Worm (Caenorhabditis elegans) whole organism, mixed stage, embryonic: ENCODE data around the gene F21F8.5.

ENCODE experiments used
- bed-3 ChIP-seq: fragments of 200-800 bp; sonication (Bioruptor generic); optimal IDR thresholded peaks from 3 replicates; lab custom pipeline; 2018; ENCODE audit warnings: mild to moderate bottlenecking, missing genetic modification characterization, moderate library complexity, missing compliant biosample characterization
- blmp-1 ChIP-seq: fragments of 150-350 bp; optimal IDR thresholded peaks from 2 replicates; lab custom pipeline; 2014; ENCODE audit warnings: missing biosample characterization, missing genetic modification characterization
- ceh-39 ChIP-seq: fragments of 150-350 bp; optimal IDR thresholded peaks from 2 replicates; lab custom pipeline; 2014; ENCODE audit warnings: missing biosample characterization, missing genetic modification characterization
- ceh-43 ChIP-seq: fragments of 200-800 bp; sonication (Bioruptor generic); optimal IDR thresholded peaks from 2 replicates; lab custom pipeline; 2018; ENCODE audit warnings: mild to moderate bottlenecking, missing genetic modification characterization, moderate library complexity, missing compliant biosample characterization
- ceh-83 ChIP-seq: fragments of 200-800 bp; sonication (Bioruptor generic); optimal IDR thresholded peaks from 2 replicates; lab custom pipeline; 2018; ENCODE audit warnings: mild to moderate bottlenecking, missing genetic modification characterization, missing compliant biosample characterization
- cnd-1 ChIP-seq: fragments of 200-800 bp; sonication (Bioruptor generic); optimal IDR thresholded peaks from 2 replicates; lab custom pipeline; 2018; ENCODE audit warnings: mild to moderate bottlenecking, missing genetic modification characterization, missing compliant biosample characterization
- drap-1 ChIP-seq: fragments of 200-800 bp; sonication (Bioruptor generic); optimal IDR thresholded peaks from 3 replicates; lab custom pipeline; 2018; ENCODE audit warnings: mild to moderate bottlenecking, missing genetic modification characterization, missing compliant biosample characterization
- elt-3 ChIP-seq: fragments of 150-350 bp; optimal IDR thresholded peaks from 2 replicates; lab custom pipeline; 2014; ENCODE audit warnings: missing biosample characterization, missing genetic modification characterization
- ham-2 ChIP-seq: fragments of 200-800 bp; sonication (Bioruptor generic); optimal IDR thresholded peaks from 2 replicates; lab custom pipeline; 2018; ENCODE audit warnings: mild to moderate bottlenecking, missing genetic modification characterization, missing compliant biosample characterization
- lin-13 ChIP-seq: fragments of 150-350 bp; optimal IDR thresholded peaks from 2 replicates; lab custom pipeline; 2014; ENCODE audit warnings: missing biosample characterization, missing genetic modification characterization
- lin-32 ChIP-seq: fragments of 200-800 bp; sonication (Bioruptor generic); optimal IDR thresholded peaks from 2 replicates; lab custom pipeline; 2018; ENCODE audit warnings: mild to moderate bottlenecking, missing genetic modification characterization, missing compliant biosample characterization
- lsy-2 ChIP-seq: fragments of 150-350 bp; optimal IDR thresholded peaks from 2 replicates; lab custom pipeline; 2014; ENCODE audit warnings: missing biosample characterization, missing genetic modification characterization
- mep-1 ChIP-seq: fragments of 150-350 bp; optimal IDR thresholded peaks from 2 replicates; lab custom pipeline; 2017; ENCODE audit warnings: missing biosample characterization, missing genetic modification reagents, missing genetic modification characterization, inconsistent platforms
- mls-2 ChIP-seq: sonication (generic microtip); optimal IDR thresholded peaks from 2 replicates; lab custom pipeline; 2016; ENCODE audit warnings: mild to moderate bottlenecking, missing genetic modification characterization, moderate library complexity, missing compliant biosample characterization
- nhr-12 ChIP-seq: fragments of 150-350 bp; optimal IDR thresholded peaks from 2 replicates; lab custom pipeline; 2014; ENCODE audit warnings: missing biosample characterization, missing genetic modification characterization
- nhr-237 ChIP-seq: fragments of 150-350 bp; optimal IDR thresholded peaks from 2 replicates; lab custom pipeline; 2014; ENCODE audit warnings: missing biosample characterization, missing genetic modification characterization
- nhr-28 ChIP-seq: fragments of 150-350 bp; optimal IDR thresholded peaks from 2 replicates; lab custom pipeline; 2014; ENCODE audit warnings: missing biosample characterization, missing genetic modification characterization
- pha-4 ChIP-seq: fragments of 150-350 bp; optimal IDR thresholded peaks from 2 replicates; lab custom pipeline; 2018; ENCODE audit warnings: missing biosample characterization, missing genetic modification reagents, missing genetic modification characterization
- snpc-4 ChIP-seq: fragments of 150-350 bp; optimal IDR thresholded peaks from 2 replicates; lab custom pipeline; 2014; ENCODE audit warnings: missing biosample characterization, missing genetic modification characterization
- tbx-8 ChIP-seq: fragments of 200-800 bp; sonication (Bioruptor generic); optimal IDR thresholded peaks from 2 replicates; lab custom pipeline; 2018; ENCODE audit warnings: mild to moderate bottlenecking, missing genetic modification characterization, moderate library complexity, missing compliant biosample characterization
- unc-120 ChIP-seq: sonication (generic microtip); optimal IDR thresholded peaks from 2 replicates; lab custom pipeline; 2017; ENCODE audit warnings: missing genetic modification characterization, missing compliant biosample characterization; ENCODE audit not compliant: poor library complexity, severe bottlenecking
- unc-39 ChIP-seq: fragments of 150-350 bp; optimal IDR thresholded peaks from 2 replicates; lab custom pipeline; 2014; ENCODE audit warnings: missing biosample characterization, missing genetic modification characterization
- unc-62 ChIP-seq: fragments of 150-350 bp; optimal IDR thresholded peaks from 2 replicates; lab custom pipeline; 2014; ENCODE audit warnings: missing biosample characterization, missing genetic modification reagents, missing genetic modification characterization
- ztf-11 ChIP-seq: fragments of 150-350 bp; optimal IDR thresholded peaks from 2 replicates; lab custom pipeline; 2014; ENCODE audit warnings: missing biosample characterization, missing genetic modification characterization

The F21F8.5 gene

DNA sequence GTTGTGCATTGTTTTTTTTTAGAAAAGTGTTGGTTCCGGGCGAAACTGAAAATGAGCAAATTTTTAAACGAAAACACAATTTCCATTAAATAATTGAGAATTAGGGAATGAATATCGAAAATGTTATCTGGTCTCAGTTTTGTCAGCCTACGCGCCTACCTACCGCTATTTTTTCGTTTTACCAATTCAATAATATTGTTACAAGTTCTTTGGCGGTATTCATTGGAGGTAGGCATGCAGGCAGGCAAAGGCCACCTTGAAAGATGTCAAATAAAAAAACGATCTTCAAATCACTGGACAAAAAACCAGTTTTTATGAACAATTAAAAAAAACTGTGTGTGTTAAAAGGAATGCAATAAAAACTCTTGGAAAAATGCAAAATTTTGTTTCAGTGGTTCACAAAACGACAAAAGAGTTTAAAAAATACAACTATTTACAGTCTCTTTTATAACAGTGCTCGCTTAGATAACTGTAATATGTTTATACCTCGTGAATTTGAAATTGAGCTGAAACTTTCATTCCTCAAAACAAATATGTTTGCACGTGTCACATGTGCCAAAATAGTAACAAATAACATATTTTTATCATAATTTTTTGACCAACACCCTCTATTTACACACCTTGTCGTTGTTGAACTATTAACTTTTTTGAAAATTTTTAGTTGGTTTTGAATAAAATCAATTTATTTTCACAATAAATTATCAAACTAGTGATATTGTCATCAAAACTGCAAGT, 38.5 kb upstream of the F21F8.5 start, which contains the start of gene W02D7.11:
W02D7.11 (minus strand) TSS at position 51 of the 735 bp plus-strand sequence.
- TF ChIP-seq lin-32 (GFP tag; lab: Kevin White, UChicago) = no peak
- TF ChIP-seq lin-13 (tag; lab: Kevin White, UChicago) = no peak
- no peak for TF ChIP-seq ceh-39
- TF ChIP-seq blmp-1 (tag; lab: Kevin White, UChicago) = no peak
- TF ChIP-seq ztf-11 (tag; lab: Kevin White, UChicago) = no peak
- no peak for TF ChIP-seq bed-3 (GFP tag; lab: Kevin White, UChicago)
- no peak for TF ChIP-seq tbx-8 (GFP tag; lab: Kevin White, UChicago)
- TF ChIP-seq, all 35 proteins: peak for 0

DNA sequence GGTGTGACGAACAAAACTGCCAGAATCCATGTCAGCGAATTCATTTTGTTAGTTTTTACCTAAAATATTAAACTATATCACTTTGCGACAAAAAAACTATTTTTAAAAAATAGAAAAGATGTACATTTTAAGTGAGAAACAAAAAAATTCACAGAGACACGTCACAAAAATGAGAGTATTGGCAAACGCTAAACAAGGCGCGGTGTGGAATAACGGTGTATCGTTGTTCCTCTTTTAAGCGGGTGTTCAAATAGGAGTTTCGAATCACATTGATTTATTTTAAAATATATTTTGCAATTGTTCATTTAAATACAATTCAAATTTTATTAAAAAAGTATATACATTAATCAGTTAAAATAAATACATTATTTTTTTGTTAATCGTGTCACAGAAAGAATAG, 36.4 kb upstream of the F21F8.5 start, which contains the start of gene sel-9:
sel-9 (minus strand) TSS at position 59 of the 400 bp plus-strand sequence.
- TF ChIP-seq ceh-43 (no peak), bed-3 (GFP tag; lab: Kevin White, UChicago) (no peak), nhr-237 (peak; percentile 35), lsy-2 (peak; percentile 15), mep-1 (tag; lab: Kevin White, UChicago) (peak; percentile 39), unc-120 (tag; lab: Kevin White, UChicago) (peak; percentile 5)
- TF ChIP-seq, all 35 proteins: peak for 4

DNA sequence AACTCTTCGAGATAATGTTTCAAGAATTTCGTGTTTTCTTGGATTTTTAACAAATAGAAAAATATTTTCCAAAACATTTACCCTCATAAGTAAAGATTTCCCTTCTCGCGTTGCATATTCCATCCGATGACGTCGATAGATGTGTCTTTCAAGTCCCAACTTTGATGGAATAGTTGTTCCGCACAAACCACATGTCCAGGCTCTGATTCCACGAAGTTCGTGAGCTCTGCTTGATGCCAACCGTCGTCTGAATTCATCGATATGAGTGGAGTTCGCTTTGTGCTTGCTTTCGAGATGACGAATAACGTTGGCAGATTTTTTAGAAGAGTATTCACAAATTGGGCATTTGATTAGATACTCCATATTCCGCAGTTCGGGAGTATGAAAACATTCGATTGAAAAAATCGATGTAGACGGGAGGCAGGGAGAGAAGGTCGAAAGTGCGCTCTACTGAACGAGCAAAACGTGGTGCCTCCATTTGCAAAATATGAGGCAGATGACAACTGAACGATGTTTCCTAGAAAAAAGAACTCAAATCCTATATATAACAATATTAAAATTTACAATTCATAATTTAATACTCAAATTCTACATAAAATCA, 34.9 kb upstream of the F21F8.5 start, which contains the start of gene W02D7.6:
W02D7.6 (minus strand) TSS at position 573 of the 601 bp plus-strand sequence.
- TF ChIP-seq lsy-2 (no peak), lin-13 (tag; lab: Kevin White, UChicago) (no peak), mep-1 (tag; lab: Kevin White, UChicago) (peak; percentile 9)

DNA sequence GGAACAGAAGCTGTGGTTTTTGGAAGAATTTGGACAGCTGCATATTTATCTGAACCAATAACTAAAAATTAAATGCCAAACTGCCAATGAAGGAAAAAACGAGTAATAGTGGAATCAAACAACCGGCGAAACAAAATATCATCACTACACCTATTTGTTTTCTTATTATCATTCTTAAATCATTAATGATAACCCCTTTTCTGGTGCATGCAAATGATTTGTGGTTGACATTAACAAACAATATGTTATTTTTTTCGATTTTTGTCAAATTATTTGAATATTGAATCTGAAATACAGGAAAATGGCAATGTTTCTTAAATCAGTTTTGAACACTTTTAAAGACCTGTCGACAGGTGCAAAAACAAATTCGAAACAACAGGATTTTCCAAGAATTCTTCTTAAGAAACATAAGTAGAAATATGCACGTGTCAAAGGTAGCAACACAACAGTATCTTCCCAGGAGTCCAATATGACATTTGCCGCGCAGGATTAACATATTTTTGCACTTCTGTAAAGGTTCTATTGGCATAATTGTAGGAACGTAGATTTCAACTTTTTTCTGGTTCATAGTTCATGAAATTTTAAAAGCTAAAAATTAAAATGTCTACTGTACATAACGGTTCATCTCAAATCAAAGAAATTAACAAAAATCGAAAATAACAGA, 33.2 kb upstream of the F21F8.5 start, which contains the start of gene W02D7.5:
W02D7.5 (minus strand) TSS at position 51 of the 664 bp plus-strand sequence.
- TF ChIP-seq elt-3 (tag; lab: Kevin White, UChicago) = no peak

DNA sequence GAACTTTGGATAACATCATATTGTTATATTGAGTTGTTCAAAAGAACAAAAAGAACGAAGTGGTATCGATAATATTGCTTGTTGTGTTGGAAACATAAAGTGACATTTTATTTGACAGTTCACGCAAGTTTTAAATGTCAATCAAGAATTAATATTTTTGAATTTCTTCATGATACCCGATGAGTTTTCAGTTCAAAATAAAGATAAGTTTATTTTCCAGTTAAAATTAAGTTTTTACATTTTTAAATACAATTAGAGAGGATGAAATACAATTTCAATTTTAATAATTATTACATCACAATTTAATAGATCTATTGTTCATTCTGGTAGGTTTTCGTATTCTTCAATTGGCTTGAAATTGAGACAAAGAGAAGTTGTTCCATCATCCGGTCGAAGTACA, 31.4 kb upstream of the F21F8.5 start, which contains the start of gene W02D7.4:
W02D7.4 (minus strand) TSS at position 101 of the 400 bp plus-strand sequence.
- TF ChIP-seq ceh-83 (GFP tag; lab: Kevin White, UChicago) (no peak), mep-1 (tag; lab: Kevin White, UChicago) (no peak), mls-2 (tag; lab: Kevin White, UChicago) (no peak), nhr-28 (tag; lab: Kevin White, UChicago) (no peak), cnd-1 (no peak), lsy-2 (no peak), unc-62 (no peak), nhr-12 (tag; lab: Kevin White, UChicago) (no peak), unc-39 (tag; lab: Kevin White, UChicago) (no peak), tbx-8 (GFP tag; lab: Kevin White, UChicago) (no peak), pha-4 (tag; lab: Kevin White, UChicago) (no peak), snpc-4 (no peak), ztf-11 (tag; lab: Kevin White, UChicago) (no peak)

DNA sequence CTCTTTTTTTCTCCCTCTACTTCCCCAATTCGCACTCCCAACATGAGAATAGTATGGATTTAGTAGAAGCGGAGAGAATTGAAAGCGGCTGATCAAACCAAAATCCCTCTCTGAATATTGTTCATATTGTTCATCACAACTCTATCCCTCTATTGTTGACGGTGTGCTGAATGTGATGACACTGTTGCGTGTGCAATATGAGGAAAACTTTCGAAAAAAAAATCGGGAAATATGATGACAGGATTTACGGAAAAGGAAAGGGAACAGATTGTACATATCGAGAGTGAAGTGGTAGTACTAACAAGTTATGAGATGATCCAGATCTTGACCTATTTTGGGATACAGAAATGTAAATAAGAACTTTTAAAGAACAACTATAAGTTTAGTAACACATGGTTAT, 29.7 kb upstream of the F21F8.5 start, which contains the start of gene smex-1:
smex-1 (minus strand) TSS at position 101 of the 400 bp plus-strand sequence.
- TF ChIP-seq mls-2 (tag; lab: Kevin White, UChicago) (no peak), unc-120 (tag; lab: Kevin White, UChicago) (no peak), nhr-237 (no peak), drap-1 (GFP tag; lab: Kevin White, UChicago) (no peak), ham-2 (GFP tag; lab: Kevin White, UChicago) (no peak), snpc-4 (no peak), nhr-28 (tag; lab: Kevin White, UChicago) (no peak)
